Worm (Caenorhabditis elegans): Measurements from ENCODE around the gene rme-6.
A peak's percentile ranks its signal among the peaks of the same experiment; 100 is the strongest.

The rme-6 gene

DNA sequence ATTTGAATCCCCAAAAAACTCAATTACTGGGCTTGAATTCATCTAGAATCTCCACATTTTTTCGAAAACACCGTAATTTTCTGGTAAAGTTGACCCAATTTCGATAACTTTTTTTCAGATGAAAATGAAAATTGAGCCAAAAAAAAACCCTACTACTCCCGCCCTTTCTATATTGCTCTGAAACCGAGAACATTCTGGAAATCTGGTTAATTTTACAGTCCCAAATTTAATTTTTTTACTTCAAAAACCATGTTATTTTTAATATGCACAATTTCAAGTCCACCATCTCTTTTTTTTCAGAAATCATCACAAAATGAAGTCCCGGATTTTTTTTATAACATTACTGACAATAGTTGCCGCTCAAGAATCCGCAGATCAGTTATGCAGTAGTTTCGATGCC lies 14.7 kb downstream of the rme-6 start, which contains the start of gene C05D9.3 (continued):
- TF ChIP-seq F52B5.7 (tag; optimal IDR thresholded peaks at IDR 0.05), result no peak
- TF ChIP-seq B0336.3 (GFP tag; IDR thresholded peaks at IDR 0.05), result no peak
- no peak for TF ChIP-seq lin-26 (GFP tag; IDR thresholded peaks at IDR 0.05)
- no peak for TF ChIP-seq tbp1 (GFP tag; optimal IDR thresholded peaks at IDR 0.05)
- TF ChIP-seq F57A8.1 (GFP tag; optimal IDR thresholded peaks at IDR 0.05), result no peak
- no peak for TF ChIP-seq hrde-1 (tag; optimal IDR thresholded peaks at IDR 0.05; ENCODE audit: borderline replicate concordance)

DNA sequence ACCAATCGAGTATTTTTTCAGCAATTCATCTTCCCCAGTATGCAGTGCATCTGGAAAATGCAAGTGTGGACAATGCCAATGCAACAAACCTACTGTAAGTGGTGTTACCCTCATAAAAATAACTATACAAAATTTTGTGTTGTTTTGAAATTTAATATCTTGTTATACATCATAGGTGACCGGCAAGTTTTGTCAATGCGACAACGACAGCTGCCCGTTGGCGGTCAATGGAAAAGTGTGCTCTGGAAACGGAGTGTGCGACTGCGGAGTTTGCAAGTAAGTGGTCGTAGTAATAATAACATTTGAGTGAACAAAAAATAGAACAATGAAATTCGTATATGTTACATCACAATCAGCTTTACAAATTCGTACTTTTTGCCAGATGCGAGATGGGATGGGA lies 18.3 kb downstream of the rme-6 start:
- TF ChIP-seq hsf-1 (GFP tag; IDR thresholded peaks at IDR 0.05), result no peak
- TF ChIP-seq egrh-3 (GFP tag; IDR thresholded peaks at IDR 0.05), result no peak
- TF ChIP-seq gei-17 (GFP tag; optimal IDR thresholded peaks at IDR 0.05), result no peak
- TF ChIP-seq C17E4.6 (GFP tag; IDR thresholded peaks at IDR 0.05), result no peak
- TF ChIP-seq F23B12.7 (tag; optimal IDR thresholded peaks at IDR 0.05; ENCODE audit: insufficient read depth), result no peak
- TF ChIP-seq ceh-27 (GFP tag; optimal IDR thresholded peaks at IDR 0.05), result no peak
- no peak for TF ChIP-seq lin-40 (tag; optimal IDR thresholded peaks at IDR 0.05)
- no peak for TF ChIP-seq F33H1.4 (GFP tag; IDR thresholded peaks at IDR 0.05)
- TF ChIP-seq ets-4 (GFP tag; optimal IDR thresholded peaks at IDR 0.05), result no peak
- no peak for TF ChIP-seq B0336.3 (GFP tag; IDR thresholded peaks at IDR 0.05)
- no peak for TF ChIP-seq nhr-90 (tag; optimal IDR thresholded peaks at IDR 0.05)
- no peak for TF ChIP-seq ztf-6 (GFP tag; IDR thresholded peaks at IDR 0.05)
- TF ChIP-seq madf-8 (GFP tag; conservative IDR thresholded peaks at IDR 0.05), result no peak
- TF ChIP-seq snpc-4 (GFP tag; optimal IDR thresholded peaks at IDR 0.05), result no peak
- no peak for TF ChIP-seq snpc-4 (tag; optimal IDR thresholded peaks at IDR 0.05)
- no peak for TF ChIP-seq Y53F4B.3 (GFP tag; IDR thresholded peaks at IDR 0.05)

DNA sequence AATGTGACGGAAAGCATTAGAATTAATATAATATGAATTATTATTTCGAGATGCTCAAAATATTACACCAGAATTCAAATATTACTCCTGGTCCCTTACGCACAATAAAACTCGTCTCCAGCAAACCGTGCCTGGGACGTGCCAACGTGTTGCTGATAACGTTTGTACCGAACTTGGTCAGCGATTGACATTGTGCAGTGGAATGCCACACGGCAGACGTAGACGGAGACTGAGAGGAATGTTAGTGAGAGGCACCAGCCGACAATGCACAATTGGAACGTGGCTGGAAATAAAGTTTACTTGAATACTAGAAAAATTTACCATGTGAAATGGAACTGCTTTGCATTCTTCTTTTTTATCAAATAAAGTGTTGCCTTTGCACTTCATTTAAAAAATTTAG lies 20.3 kb downstream of the rme-6 start:
- no peak for TF ChIP-seq bed-1 (GFP tag; IDR thresholded peaks at IDR 0.05)
- peak in 1 of 2 experiments; percentile 73 for TF ChIP-seq let-607 (tag; optimal IDR thresholded peaks at IDR 0.05)
- no peak for TF ChIP-seq F57A8.1 (GFP tag; optimal IDR thresholded peaks at IDR 0.05)
- peak; percentile 87 for TF ChIP-seq nhr-80 (tag; optimal IDR thresholded peaks at IDR 0.05)
- no peak for TF ChIP-seq attf-3 (GFP tag; conservative IDR thresholded peaks at IDR 0.05)
- no peak for TF ChIP-seq ceh-40 (GFP tag; IDR thresholded peaks at IDR 0.05)
- TF ChIP-seq Y53G8AR.9 (GFP tag; conservative IDR thresholded peaks at IDR 0.05), result no peak
- no peak for TF ChIP-seq B0261.1 (tag; optimal IDR thresholded peaks at IDR 0.05)
- no peak for TF ChIP-seq sea-2 (GFP tag; IDR thresholded peaks at IDR 0.05)
- no peak for TF ChIP-seq ztf-18 (tag; optimal IDR thresholded peaks at IDR 0.05)
- no peak for TF ChIP-seq B0336.3 (GFP tag; IDR thresholded peaks at IDR 0.05)
- no peak for TF ChIP-seq hsf-1 (GFP tag; IDR thresholded peaks at IDR 0.05)

DNA sequence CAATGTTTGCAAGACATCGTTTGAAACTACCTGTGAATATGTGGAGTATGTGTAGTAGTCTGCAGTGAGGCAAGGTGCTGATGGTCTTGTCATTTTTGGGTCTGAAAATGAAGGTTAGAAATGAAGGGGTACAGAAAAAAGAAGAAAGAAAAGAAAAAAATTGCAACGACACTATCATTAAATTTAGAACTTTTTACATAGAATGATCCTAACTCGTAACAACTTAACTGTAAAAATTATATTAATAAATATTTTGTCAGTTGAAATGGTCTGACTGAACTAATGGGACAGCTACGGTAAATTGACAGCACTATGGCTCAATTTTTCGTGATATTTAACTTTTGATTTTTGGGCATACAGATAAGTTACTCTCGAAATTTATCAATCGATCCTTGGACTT lies 22.4 kb downstream of the rme-6 start, which contains the start of gene C05D9.7:
TSS of gene C05D9.7 (minus strand) at position 101 of the 400 bp plus-strand sequence.
- no peak for TF ChIP-seq rcor-1 (GFP tag; IDR thresholded peaks at IDR 0.05)
- TF ChIP-seq dpl-1 (GFP tag; optimal IDR thresholded peaks at IDR 0.05), result no peak
- no peak for TF ChIP-seq unc-130 (GFP tag; optimal IDR thresholded peaks at IDR 0.05)
- TF ChIP-seq fkh-3 (tag; optimal IDR thresholded peaks at IDR 0.05), result no peak
- TF ChIP-seq nhr-27 (tag; optimal IDR thresholded peaks at IDR 0.05), result no peak
- TF ChIP-seq F33H1.4 (GFP tag; IDR thresholded peaks at IDR 0.05), result no peak
- no peak for TF ChIP-seq F23B12.7 (tag; optimal IDR thresholded peaks at IDR 0.05; ENCODE audit: insufficient read depth)
- no peak for TF ChIP-seq nhr-90 (tag; optimal IDR thresholded peaks at IDR 0.05)
- no peak for TF ChIP-seq C17E4.6 (GFP tag; IDR thresholded peaks at IDR 0.05)
- TF ChIP-seq ccch-3 (GFP tag; optimal IDR thresholded peaks at IDR 0.05), result no peak
- no peak for TF ChIP-seq B0019.2 (GFP tag; conservative IDR thresholded peaks at IDR 0.05)
- no peak for TF ChIP-seq snpc-1.1 (tag; optimal IDR thresholded peaks at IDR 0.05; ENCODE audit: insufficient read depth)
- no peak for TF ChIP-seq ceh-100 (GFP tag; IDR thresholded peaks at IDR 0.05)
- no peak for TF ChIP-seq attf-3 (GFP tag; conservative IDR thresholded peaks at IDR 0.05)
- TF ChIP-seq akir-1 (GFP tag; optimal IDR thresholded peaks at IDR 0.05), result no peak
- TF ChIP-seq attf-6 (GFP tag; IDR thresholded peaks at IDR 0.05), result no peak
- TF ChIP-seq ceh-79 (tag; optimal IDR thresholded peaks at IDR 0.05), result no peak
- no peak for TF ChIP-seq rec-8 (tag; optimal IDR thresholded peaks at IDR 0.05)
- TF ChIP-seq attf-5 (GFP tag; optimal IDR thresholded peaks at IDR 0.05), result no peak
- no peak for TF ChIP-seq athp-1 (tag; optimal IDR thresholded peaks at IDR 0.05)
